Fruit fly (Drosophila melanogaster) whole organism, embryonic: ENCODE measurements around the gene janB.

Source experiments
- Asciz ChIP-seq: fragments of 200-800 bp; sonication (Bioruptor generic); optimal IDR thresholded peaks from 2 replicates; lab custom pipeline; 2017; ENCODE audit warnings: missing biosample characterization, mild to moderate bottlenecking, missing genetic modification characterization, missing genetic modification reagents
- B-H1 ChIP-seq: fragments of 200-800 bp; sonication (Bioruptor generic); IDR thresholded peaks from 3 replicates; pipeline ENCODE4 v1.3.6; 2022; ENCODE audit warnings: missing biosample characterization, missing genetic modification characterization
- B-H2 ChIP-seq: fragments of 200-800 bp; sonication (Bioruptor generic); optimal IDR thresholded peaks from 2 replicates; lab custom pipeline; 2018; ENCODE audit warnings: missing biosample characterization, mild to moderate bottlenecking, missing genetic modification characterization
- Bdp1 ChIP-seq: fragments of 200-800 bp; sonication (Bioruptor generic); optimal IDR thresholded peaks from 3 replicates; lab custom pipeline; 2016; ENCODE audit warnings: missing biosample characterization, missing genetic modification characterization
- CG13894 ChIP-seq: fragments of 200-800 bp; sonication (Bioruptor generic); optimal IDR thresholded peaks from 3 replicates; lab custom pipeline; 2018; ENCODE audit warnings: missing biosample characterization, mild to moderate bottlenecking, missing genetic modification characterization, moderate library complexity
- CG15011 ChIP-seq: fragments of 200-800 bp; sonication (Bioruptor generic); optimal IDR thresholded peaks from 3 replicates; lab custom pipeline; 2018; ENCODE audit warnings: missing biosample characterization, mild to moderate bottlenecking, missing genetic modification characterization
- CG16813 ChIP-seq: fragments of 200-800 bp; sonication (Bioruptor generic); IDR thresholded peaks from 3 replicates; pipeline ENCODE4 v1.3.6; 2022; ENCODE audit warnings: missing biosample characterization, missing genetic modification characterization; ENCODE audit not compliant: partially characterized antibody
- CG17186 ChIP-seq: fragments of 200-800 bp; sonication (Bioruptor generic); optimal IDR thresholded peaks from 3 replicates; lab custom pipeline; 2017; ENCODE audit warnings: missing biosample characterization, missing genetic modification reagents, missing genetic modification characterization
- CG18599 ChIP-seq: fragments of 200-800 bp; sonication (Bioruptor generic); optimal IDR thresholded peaks from 3 replicates; lab custom pipeline; 2017; ENCODE audit warnings: missing biosample characterization, missing genetic modification characterization, mild to moderate bottlenecking, moderate library complexity, missing genetic modification reagents
- CG3065 ChIP-seq: fragments of 200-800 bp; sonication (Bioruptor generic); optimal IDR thresholded peaks from 2 replicates; lab custom pipeline; 2016; ENCODE audit warnings: missing biosample characterization, missing genetic modification characterization
- CG32532 ChIP-seq: fragments of 200-800 bp; sonication (Bioruptor generic); IDR thresholded peaks from 2 replicates; pipeline ENCODE4 v1.3.6; 2022; ENCODE audit warnings: missing biosample characterization, missing genetic modification characterization
- CG33557 ChIP-seq: fragments of 200-800 bp; sonication (Bioruptor generic); optimal IDR thresholded peaks from 2 replicates; lab custom pipeline; 2019; ENCODE audit warnings: missing biosample characterization, mild to moderate bottlenecking, missing genetic modification characterization, moderate library complexity
- CG3407 ChIP-seq: fragments of 200-800 bp; sonication (Bioruptor generic); optimal IDR thresholded peaks from 2 replicates; lab custom pipeline; 2018; ENCODE audit warnings: missing biosample characterization, mild to moderate bottlenecking, missing genetic modification characterization
- CG6254 ChIP-seq: fragments of 200-800 bp; sonication (Bioruptor generic); optimal IDR thresholded peaks from 3 replicates; lab custom pipeline; 2017; ENCODE audit warnings: mild to moderate bottlenecking, missing biosample characterization, missing genetic modification reagents, missing genetic modification characterization
- CG6854 ChIP-seq: fragments of 200-800 bp; sonication (Bioruptor generic); optimal IDR thresholded peaks from 3 replicates; lab custom pipeline; 2017; ENCODE audit warnings: missing biosample characterization, mild to moderate bottlenecking, missing genetic modification characterization
- CG7987 ChIP-seq: fragments of 200-800 bp; sonication (Bioruptor generic); optimal IDR thresholded peaks from 2 replicates; lab custom pipeline; 2018; ENCODE audit warnings: missing biosample characterization, mild to moderate bottlenecking, missing genetic modification characterization, moderate library complexity
- CG8359 ChIP-seq: fragments of 200-800 bp; sonication (Bioruptor generic); optimal IDR thresholded peaks from 2 replicates; lab custom pipeline; 2017; ENCODE audit warnings: missing biosample characterization, mild to moderate bottlenecking, missing genetic modification characterization, borderline replicate concordance
- CG8478 ChIP-seq: fragments of >200 bp; optimal IDR thresholded peaks from 2 replicates; lab custom pipeline; 2018
- CG9215 ChIP-seq: fragments of 200-800 bp; sonication (Bioruptor generic); IDR thresholded peaks from 2 replicates; pipeline ENCODE4 v1.3.6; 2022; ENCODE audit warnings: missing biosample characterization, missing genetic modification characterization
- CG9797 ChIP-seq: fragments of 200-800 bp; sonication (Bioruptor generic); optimal IDR thresholded peaks from 3 replicates; lab custom pipeline; 2018; ENCODE audit warnings: missing biosample characterization, mild to moderate bottlenecking, missing genetic modification characterization
- CG9876 ChIP-seq: fragments of 200-800 bp; sonication (Bioruptor generic); optimal IDR thresholded peaks from 2 replicates; lab custom pipeline; 2016; ENCODE audit warnings: missing biosample characterization, missing genetic modification characterization
- Drgx ChIP-seq: fragments of 200-800 bp; sonication (Bioruptor generic); IDR thresholded peaks from 2 replicates; pipeline ENCODE4 v1.3.6; 2022; ENCODE audit warnings: missing biosample characterization, missing genetic modification characterization
- ERR ChIP-seq: fragments of 200-800 bp; sonication (Bioruptor generic); optimal IDR thresholded peaks from 2 replicates; lab custom pipeline; 2016; ENCODE audit warnings: missing biosample characterization, missing genetic modification characterization
- MESR4 ChIP-seq: fragments of 200-800 bp; sonication (Bioruptor generic); optimal IDR thresholded peaks from 2 replicates; lab custom pipeline; 2018; ENCODE audit warnings: missing biosample characterization, mild to moderate bottlenecking, missing genetic modification characterization, moderate library complexity
- Myb ChIP-seq: fragments of 200-800 bp; sonication (Bioruptor generic); optimal IDR thresholded peaks from 2 replicates; lab custom pipeline; 2016; ENCODE audit warnings: missing biosample characterization, missing genetic modification characterization
- NK7.1 ChIP-seq: fragments of 200-800 bp; sonication (Bioruptor generic); optimal IDR thresholded peaks from 3 replicates; lab custom pipeline; 2016; ENCODE audit warnings: missing biosample characterization, missing genetic modification characterization
- PHDP ChIP-seq: fragments of 200-800 bp; sonication (Bioruptor generic); optimal IDR thresholded peaks from 3 replicates; lab custom pipeline; 2018; ENCODE audit warnings: missing biosample characterization, mild to moderate bottlenecking, missing genetic modification characterization, moderate library complexity
- Side ChIP-seq: fragments of 200-800 bp; sonication (Bioruptor generic); optimal IDR thresholded peaks from 2 replicates; lab custom pipeline; 2016; ENCODE audit warnings: missing biosample characterization, missing genetic modification characterization
- Taf1 ChIP-seq: fragments of 200-800 bp; sonication (Bioruptor generic); IDR thresholded peaks from 2 replicates; pipeline ENCODE4 v1.3.6; 2022; ENCODE audit warnings: missing biosample characterization, missing genetic modification characterization
- Trl ChIP-seq, 3 experiments: fragments of >200 bp in 2 of 3; fragments of 200-800 bp in 1 of 3; sonication (Bioruptor generic) in 1 of 3; optimal IDR thresholded peaks; 2 replicates in 1 of 3; 3 replicates in 2 of 3; lab custom pipeline; 2016 to 2017; ENCODE audit warnings: missing biosample characterization in 1 of 3, missing genetic modification characterization in 1 of 3
- Xrp1 ChIP-seq: fragments of 200-800 bp; sonication (Bioruptor generic); IDR thresholded peaks from 2 replicates; pipeline ENCODE4 v1.3.6; 2022; ENCODE audit warnings: missing biosample characterization, missing genetic modification characterization
- bcd ChIP-seq: fragments of 200-800 bp; sonication (Bioruptor generic); optimal IDR thresholded peaks from 2 replicates; lab custom pipeline; 2017; ENCODE audit warnings: missing biosample characterization, mild to moderate bottlenecking, missing genetic modification characterization
- cas ChIP-seq: fragments of 200-800 bp; sonication (Bioruptor generic); IDR thresholded peaks from 2 replicates; pipeline ENCODE4 v1.3.6; 2022; ENCODE audit warnings: missing biosample characterization, missing genetic modification characterization
- cato ChIP-seq: fragments of 200-800 bp; sonication (Bioruptor generic); optimal IDR thresholded peaks from 2 replicates; lab custom pipeline; 2016; ENCODE audit warnings: missing biosample characterization, missing genetic modification characterization, borderline replicate concordance
- crc ChIP-seq: fragments of 200-800 bp; sonication (Bioruptor generic); optimal IDR thresholded peaks from 2 replicates; lab custom pipeline; 2016; ENCODE audit warnings: missing biosample characterization, missing genetic modification characterization
- dati ChIP-seq: fragments of 200-800 bp; sonication (Bioruptor generic); IDR thresholded peaks from 2 replicates; pipeline ENCODE4 v1.3.6; 2022; ENCODE audit warnings: missing biosample characterization, missing genetic modification characterization
- esg ChIP-seq: fragments of 200-800 bp; sonication (Bioruptor generic); conservative IDR thresholded peaks from 2 replicates; pipeline ENCODE4 v1.3.6; 2022; ENCODE audit warnings: missing biosample characterization, missing genetic modification characterization
- gce ChIP-seq: fragments of 200-800 bp; sonication (Bioruptor generic); IDR thresholded peaks from 3 replicates; pipeline ENCODE4 v1.3.6; 2022; ENCODE audit warnings: missing biosample characterization, missing genetic modification characterization
- gsb ChIP-seq: fragments of 200-800 bp; sonication (Bioruptor generic); IDR thresholded peaks from 2 replicates; pipeline ENCODE4 v1.3.6; 2022; ENCODE audit warnings: missing biosample characterization, missing genetic modification characterization
- hth ChIP-seq: fragments of >200 bp; optimal IDR thresholded peaks from 2 replicates; lab custom pipeline; 2017; ENCODE audit warnings: inconsistent platforms
- kni ChIP-seq: fragments of 200-800 bp; sonication (Bioruptor generic); optimal IDR thresholded peaks from 3 replicates; lab custom pipeline; 2017; ENCODE audit warnings: mild to moderate bottlenecking, missing biosample characterization, missing genetic modification reagents, missing genetic modification characterization
- lab ChIP-seq: fragments of 200-800 bp; sonication (Bioruptor generic); optimal IDR thresholded peaks from 3 replicates; lab custom pipeline; 2017; ENCODE audit warnings: missing biosample characterization, missing genetic modification characterization, mild to moderate bottlenecking, moderate library complexity, missing genetic modification reagents
- mld ChIP-seq: fragments of 200-800 bp; sonication (Bioruptor generic); IDR thresholded peaks from 3 replicates; pipeline ENCODE4 v1.3.6; 2022; ENCODE audit warnings: missing biosample characterization, missing genetic modification characterization; ENCODE audit not compliant: partially characterized antibody
- peb ChIP-seq: fragments of 200-800 bp; sonication (Bioruptor generic); IDR thresholded peaks from 2 replicates; pipeline ENCODE4 v1.3.6; 2022; ENCODE audit warnings: missing biosample characterization, missing genetic modification characterization
- scrt ChIP-seq: fragments of 200-800 bp; sonication (Bioruptor generic); optimal IDR thresholded peaks from 2 replicates; lab custom pipeline; 2018; ENCODE audit warnings: missing biosample characterization, mild to moderate bottlenecking, missing genetic modification characterization, moderate library complexity
- sqz ChIP-seq: fragments of 200-800 bp; sonication (Bioruptor generic); optimal IDR thresholded peaks from 3 replicates; lab custom pipeline; 2018; ENCODE audit warnings: missing biosample characterization, mild to moderate bottlenecking, missing genetic modification characterization
- trem ChIP-seq: fragments of 200-800 bp; optimal IDR thresholded peaks from 3 replicates; lab custom pipeline; 2019; ENCODE audit warnings: missing biosample characterization, mild to moderate bottlenecking, missing genetic modification characterization, moderate library complexity
- vvl ChIP-seq: fragments of 200-800 bp; sonication (Bioruptor generic); IDR thresholded peaks from 2 replicates; pipeline ENCODE4 v1.3.6; 2022; ENCODE audit warnings: missing biosample characterization, missing genetic modification characterization
- zf30C ChIP-seq: fragments of 200-800 bp; sonication (Bioruptor generic); optimal IDR thresholded peaks from 3 replicates; lab custom pipeline; 2018; ENCODE audit warnings: missing biosample characterization, mild to moderate bottlenecking, missing genetic modification characterization

The janB gene

dm6 chr3R:30058057-30058868 lies 19.7 kb upstream of the janB start, which contains the start of gene sima (continued):
- TF ChIP-seq lab (peak; percentile 37), B-H1 (GFP tag; lab: Robert Waterston, UW) (no peak), CG3407 (GFP tag; lab: Kevin White, UChicago) (no peak), Xrp1 (GFP tag; lab: Robert Waterston, UW) (peak; percentile 51; the same call in 1 of the 2 replicates), crc (GFP tag; lab: Kevin White, UChicago) (no peak), CG9797 (peak; percentile 90), esg (GFP tag; lab: Robert Waterston, UW) (no peak), sqz (peak; percentile 19), zf30C (GFP tag; lab: Kevin White, UChicago) (no peak), Myb (peak; percentile 88), bcd (GFP tag; lab: Kevin White, UChicago) (peak; percentile 16), CG7987 (GFP tag; lab: Kevin White, UChicago) (no peak), CG3065 (GFP tag; lab: Kevin White, UChicago) (no peak), Trl (optimal IDR thresholded peaks at IDR 0.05; lab: Kevin White, UChicago) (no peak), Trl (GFP tag; optimal IDR thresholded peaks at IDR 0.05; lab: Kevin White, UChicago) (peak; percentile 35), kni (no peak), Bdp1 (GFP tag; lab: Kevin White, UChicago) (no peak), PHDP (tag; lab: Kevin White, UChicago) (no peak), CG17186 (GFP tag; lab: Kevin White, UChicago) (no peak), CG8359 (GFP tag; lab: Kevin White, UChicago) (no peak), CG33557 (GFP tag; lab: Kevin White, UChicago) (no peak), Side (GFP tag; lab: Kevin White, UChicago) (no peak), B-H2 (GFP tag; lab: Kevin White, UChicago) (no peak), CG15011 (GFP tag; lab: Kevin White, UChicago) (no peak), CG9876 (no peak), peb (GFP tag; lab: Robert Waterston, UW) (no peak), cas (GFP tag; lab: Robert Waterston, UW) (peak; percentile 17; the same call in 1 of the 2 replicates), hth (lab: Kevin White, UChicago) (no peak), cato (GFP tag; lab: Kevin White, UChicago) (no peak), CG6254 (GFP tag; lab: Kevin White, UChicago) (no peak), CG18599 (peak; percentile 24), trem (tag; lab: Kevin White, UChicago) (peak; percentile 64), scrt (GFP tag; lab: Kevin White, UChicago) (peak; percentile 5), CG32532 (peak; percentile 61), vvl (GFP tag; lab: Robert Waterston, UW) (peak; percentile 69), Asciz (GFP tag; lab: Kevin White, UChicago) (no peak), gsb (GFP tag; lab: Robert Waterston, UW) (no peak), ERR (GFP tag; lab: Kevin White, UChicago) (peak; percentile 34), CG6854 (GFP tag; lab: Kevin White, UChicago) (peak; percentile 27), dati (no peak), mld (GFP tag; lab: Robert Waterston, UW) (no peak), Taf1 (GFP tag; lab: Robert Waterston, UW) (0 out of 2 replicates have a peak, but pooled peaks have one; percentile 33), gce (GFP tag; lab: Robert Waterston, UW) (no peak), MESR4 (GFP tag; lab: Kevin White, UChicago) (peak; percentile 65), NK7.1 (GFP tag; lab: Kevin White, UChicago) (peak; percentile 57), CG13894 (peak; percentile 56), CG16813 (GFP tag; lab: Robert Waterston, UW) (no peak), CG9215 (GFP tag; lab: Robert Waterston, UW) (0 out of 2 replicates have a peak, but pooled peaks have one; percentile 26), Drgx (GFP tag; lab: Robert Waterston, UW) (peak; percentile 41; the same call in 1 of the 2 replicates), CG8478 (no peak)
